Fruit fly (Drosophila melanogaster): ENCODE results near the gene Cep290.

- TF ChIP-seq salr (GFP tag; optimal IDR thresholded peaks at IDR 0.05) (no peak), ss (GFP tag; optimal IDR thresholded peaks at IDR 0.05) (no peak), lz (GFP tag; optimal IDR thresholded peaks at IDR 0.05) (no peak), fd59A (GFP tag; optimal IDR thresholded peaks at IDR 0.05) (no peak), Smox (GFP tag; optimal IDR thresholded peaks at IDR 0.05) (no peak), CG3032 (tag; optimal IDR thresholded peaks at IDR 0.05) (no peak)
Measured at dm6 chr3L:883786-884185, 40.1 kb downstream of the Cep290 start.

Measured in whole organism, prepupa.